Worm (Caenorhabditis elegans) whole organism, L4 larva: ENCODE measurements around the gene srh-239.

ENCODE experiments used
- T20F7.1 ChIP-seq: fragments of 200-800 bp; sonication (Bioruptor generic); optimal IDR thresholded peaks from 2 replicates; lab custom pipeline; 2018; ENCODE audit warnings: mild to moderate bottlenecking, missing genetic modification characterization, missing compliant biosample characterization
- ZK546.5 ChIP-seq, 2 experiments: sonication (generic microtip); optimal IDR thresholded peaks; 2 replicates each; lab custom pipeline; 2017; ENCODE audit warnings: missing biosample characterization in 2 of 2, missing genetic modification characterization in 2 of 2
- ama-1 ChIP-seq: fragments of 150-350 bp; optimal IDR thresholded peaks from 2 replicates; lab custom pipeline; 2014; ENCODE audit warnings: inconsistent platforms, mixed read lengths
- mep-1 ChIP-seq: fragments of 150-350 bp; sonication (generic microtip); optimal IDR thresholded peaks from 3 replicates; lab custom pipeline; 2014; ENCODE audit warnings: missing biosample characterization, missing genetic modification characterization
- nhr-28 ChIP-seq: fragments of 150-350 bp; optimal IDR thresholded peaks from 2 replicates; lab custom pipeline; 2014; ENCODE audit warnings: missing biosample characterization, missing genetic modification characterization
- nhr-6 ChIP-seq: fragments of 150-350 bp; optimal IDR thresholded peaks from 2 replicates; lab custom pipeline; 2014; ENCODE audit warnings: missing biosample characterization, missing genetic modification characterization

Gene srh-239

DNA sequence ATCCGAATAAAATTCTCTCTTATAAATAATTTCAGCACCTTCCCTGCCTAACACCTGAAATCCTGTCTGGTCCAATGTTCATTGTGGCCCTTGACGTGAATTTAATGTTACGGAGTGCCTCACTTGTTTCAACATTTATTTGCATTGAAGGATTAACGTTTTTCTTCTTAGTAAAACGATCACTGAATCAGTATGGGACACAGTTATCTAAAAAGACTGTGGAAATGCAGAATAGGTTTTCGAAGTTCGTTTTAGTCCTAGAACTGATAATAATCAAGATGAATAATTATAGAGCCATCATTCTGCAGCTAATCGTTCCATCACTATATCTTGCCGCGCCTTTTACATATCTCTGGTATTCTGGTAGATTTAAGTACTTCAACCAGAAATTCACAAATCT, 49.6 kb downstream of the srh-239 start, which contains the start of gene srh-219:
TSS of gene srh-219 (plus strand) at position 301 of the 400 bp plus-strand sequence.
- TF ChIP-seq ZK546.5 (tag; optimal IDR thresholded peaks at IDR 0.05; lab: Kevin White, UChicago) = no peak
- no peak for TF ChIP-seq nhr-28 (tag; lab: Kevin White, UChicago)
- no peak for TF ChIP-seq mep-1
- no peak for TF ChIP-seq ama-1 (lab: Kevin White, UChicago)
- TF ChIP-seq T20F7.1 (GFP tag; lab: Kevin White, UChicago) = no peak
- TF ChIP-seq nhr-6 (tag; lab: Kevin White, UChicago) = no peak
- TF ChIP-seq, all 104 proteins: peak for 0
